Fruit fly (Drosophila melanogaster) whole organism, embryonic: Measurements from ENCODE around the gene CG31205.

Experiments used
- ATbp ChIP-seq: fragments of 200-800 bp; sonication (Bioruptor generic); optimal IDR thresholded peaks from 2 replicates; lab custom pipeline; 2017; ENCODE audit warnings: missing biosample characterization, mild to moderate bottlenecking, missing genetic modification characterization, missing genetic modification reagents
- Adf1 ChIP-seq: fragments of 200-800 bp; sonication (Bioruptor generic); IDR thresholded peaks from 2 replicates; pipeline ENCODE4 v1.3.6; 2022; ENCODE audit warnings: missing biosample characterization, missing genetic modification characterization
- Atf3 ChIP-seq: fragments of 200-800 bp; sonication (Bioruptor generic); optimal IDR thresholded peaks from 3 replicates; lab custom pipeline; 2016; ENCODE audit warnings: missing biosample characterization, missing genetic modification characterization
- B-H1 ChIP-seq: fragments of 200-800 bp; sonication (Bioruptor generic); IDR thresholded peaks from 3 replicates; pipeline ENCODE4 v1.3.6; 2022; ENCODE audit warnings: missing biosample characterization, missing genetic modification characterization
- CG10431 ChIP-seq: fragments of 200-800 bp; sonication (Bioruptor generic); optimal IDR thresholded peaks from 3 replicates; lab custom pipeline; 2018; ENCODE audit warnings: missing biosample characterization, mild to moderate bottlenecking, missing genetic modification characterization
- CG11504 ChIP-seq: fragments of 200-800 bp; sonication (Bioruptor generic); optimal IDR thresholded peaks from 3 replicates; lab custom pipeline; 2019; ENCODE audit warnings: missing biosample characterization, mild to moderate bottlenecking, missing genetic modification characterization, moderate library complexity
- CG12391 ChIP-seq: fragments of 200-800 bp; sonication (Bioruptor generic); optimal IDR thresholded peaks from 3 replicates; lab custom pipeline; 2018; ENCODE audit warnings: missing biosample characterization, mild to moderate bottlenecking, missing genetic modification characterization, moderate library complexity
- CG13296 ChIP-seq: fragments of 200-800 bp; sonication (Bioruptor generic); optimal IDR thresholded peaks from 3 replicates; lab custom pipeline; 2018; ENCODE audit warnings: missing biosample characterization, mild to moderate bottlenecking, missing genetic modification characterization
- CG14667 ChIP-seq: fragments of 200-800 bp; sonication (Bioruptor generic); IDR thresholded peaks from 2 replicates; pipeline ENCODE4 v1.3.6; 2022; ENCODE audit warnings: missing biosample characterization, missing genetic modification characterization
- CG14710 ChIP-seq: fragments of 200-800 bp; sonication (Bioruptor generic); optimal IDR thresholded peaks from 3 replicates; lab custom pipeline; 2019; ENCODE audit warnings: missing biosample characterization, mild to moderate bottlenecking, missing genetic modification characterization, moderate library complexity
- CG15514 ChIP-seq: fragments of 200-800 bp; sonication (Bioruptor generic); optimal IDR thresholded peaks from 3 replicates; lab custom pipeline; 2017; ENCODE audit warnings: missing biosample characterization, missing genetic modification characterization, mild to moderate bottlenecking, moderate library complexity, missing genetic modification reagents
- CG16813 ChIP-seq: fragments of 200-800 bp; sonication (Bioruptor generic); IDR thresholded peaks from 3 replicates; pipeline ENCODE4 v1.3.6; 2022; ENCODE audit warnings: missing biosample characterization, missing genetic modification characterization; ENCODE audit not compliant: partially characterized antibody
- CG16815 ChIP-seq: fragments of 200-800 bp; sonication (Bioruptor generic); optimal IDR thresholded peaks from 3 replicates; lab custom pipeline; 2017; ENCODE audit warnings: missing biosample characterization, mild to moderate bottlenecking, missing genetic modification characterization
- CG17186 ChIP-seq: fragments of 200-800 bp; sonication (Bioruptor generic); optimal IDR thresholded peaks from 3 replicates; lab custom pipeline; 2017; ENCODE audit warnings: missing biosample characterization, missing genetic modification reagents, missing genetic modification characterization
- CG17385 ChIP-seq: fragments of 200-800 bp; sonication (Bioruptor generic); optimal IDR thresholded peaks from 3 replicates; lab custom pipeline; 2018; ENCODE audit warnings: missing biosample characterization, mild to moderate bottlenecking, missing genetic modification characterization
- CG43689 ChIP-seq: fragments of 200-800 bp; sonication (Bioruptor generic); IDR thresholded peaks from 2 replicates; pipeline ENCODE4 v1.3.6; 2022; ENCODE audit warnings: missing biosample characterization, missing genetic modification characterization
- CG6654 ChIP-seq: fragments of 200-800 bp; sonication (Bioruptor generic); optimal IDR thresholded peaks from 2 replicates; lab custom pipeline; 2017; ENCODE audit warnings: missing biosample characterization, mild to moderate bottlenecking, missing genetic modification characterization
- CG6791 ChIP-seq: fragments of 200-800 bp; sonication (Bioruptor generic); IDR thresholded peaks from 3 replicates; pipeline ENCODE4 v1.3.6; 2022; ENCODE audit warnings: missing biosample characterization, missing genetic modification characterization; ENCODE audit not compliant: partially characterized antibody
- CG8924 ChIP-seq: fragments of 200-800 bp; optimal IDR thresholded peaks from 3 replicates; lab custom pipeline; 2019; ENCODE audit warnings: missing biosample characterization, mild to moderate bottlenecking, missing genetic modification characterization, moderate library complexity
- CG9609 ChIP-seq: fragments of 200-800 bp; sonication (Bioruptor generic); optimal IDR thresholded peaks from 3 replicates; lab custom pipeline; 2016; ENCODE audit warnings: missing biosample characterization, missing genetic modification characterization
- CHES-1-like ChIP-seq: fragments of 200-800 bp; sonication (Bioruptor generic); optimal IDR thresholded peaks from 2 replicates; lab custom pipeline; 2016; ENCODE audit warnings: missing biosample characterization, missing genetic modification characterization
- CTCF ChIP-seq: fragments of 200-800 bp; sonication (Bioruptor generic); optimal IDR thresholded peaks from 2 replicates; lab custom pipeline; 2017; ENCODE audit warnings: missing biosample characterization, mild to moderate bottlenecking, missing genetic modification characterization, moderate library complexity
- Deaf1 ChIP-seq: fragments of 200-800 bp; optimal IDR thresholded peaks from 3 replicates; lab custom pipeline; 2019; ENCODE audit warnings: missing biosample characterization, mild to moderate bottlenecking, missing genetic modification characterization, moderate library complexity
- Dll ChIP-seq: fragments of 200-800 bp; sonication (Bioruptor generic); IDR thresholded peaks from 4 replicates; pipeline ENCODE4 v1.3.6; 2022; ENCODE audit warnings: missing biosample characterization, missing genetic modification characterization; ENCODE audit not compliant: partially characterized antibody
- Doc3 ChIP-seq: fragments of 200-800 bp; sonication (Bioruptor generic); IDR thresholded peaks from 3 replicates; pipeline ENCODE4 v1.3.6; 2022; ENCODE audit warnings: missing biosample characterization, missing genetic modification characterization; ENCODE audit not compliant: partially characterized antibody
- ERR ChIP-seq: fragments of 200-800 bp; sonication (Bioruptor generic); optimal IDR thresholded peaks from 2 replicates; lab custom pipeline; 2016; ENCODE audit warnings: missing biosample characterization, missing genetic modification characterization
- HLH3B ChIP-seq: fragments of 200-800 bp; sonication (Bioruptor generic); IDR thresholded peaks from 2 replicates; pipeline ENCODE4 v1.3.6; 2022; ENCODE audit warnings: missing biosample characterization, missing genetic modification characterization
- Med ChIP-seq: fragments of 200-800 bp; sonication (Bioruptor generic); peaks from one replicate; lab custom pipeline; 2016; ENCODE audit warnings: missing biosample characterization, missing genetic modification characterization, mild to moderate bottlenecking, inconsistent platforms, moderate library complexity
- Myb ChIP-seq: fragments of 200-800 bp; sonication (Bioruptor generic); optimal IDR thresholded peaks from 2 replicates; lab custom pipeline; 2016; ENCODE audit warnings: missing biosample characterization, missing genetic modification characterization
- Sry-β ChIP-seq: fragments of 200-800 bp; sonication (Bioruptor generic); optimal IDR thresholded peaks from 2 replicates; lab custom pipeline; 2018; ENCODE audit warnings: missing biosample characterization, mild to moderate bottlenecking, missing genetic modification characterization, moderate library complexity
- Vsx1 ChIP-seq: fragments of 200-800 bp; sonication (Bioruptor generic); optimal IDR thresholded peaks from 2 replicates; lab custom pipeline; 2017; ENCODE audit warnings: missing biosample characterization, mild to moderate bottlenecking, missing genetic modification characterization, missing genetic modification reagents
- Xbp1 ChIP-seq: fragments of 200-800 bp; sonication (Bioruptor generic); optimal IDR thresholded peaks from 3 replicates; lab custom pipeline; 2016; ENCODE audit warnings: missing biosample characterization, mild to moderate bottlenecking, missing genetic modification characterization
- bigmax ChIP-seq: fragments of 200-800 bp; sonication (Bioruptor generic); optimal IDR thresholded peaks from 2 replicates; lab custom pipeline; 2018; ENCODE audit warnings: missing biosample characterization, mild to moderate bottlenecking, missing genetic modification characterization
- crc ChIP-seq: fragments of 200-800 bp; sonication (Bioruptor generic); optimal IDR thresholded peaks from 2 replicates; lab custom pipeline; 2016; ENCODE audit warnings: missing biosample characterization, missing genetic modification characterization
- croc ChIP-seq: fragments of 200-800 bp; sonication (Bioruptor generic); conservative IDR thresholded peaks from 3 replicates; pipeline ENCODE4 v1.3.6; 2022; ENCODE audit warnings: missing biosample characterization, missing genetic modification characterization
- dan ChIP-seq: fragments of 200-800 bp; sonication (Bioruptor generic); IDR thresholded peaks from 2 replicates; pipeline ENCODE4 v1.3.6; 2022; ENCODE audit warnings: missing biosample characterization, missing genetic modification characterization
- fu2 ChIP-seq: fragments of 200-800 bp; sonication (Bioruptor generic); optimal IDR thresholded peaks from 2 replicates; lab custom pipeline; 2016; ENCODE audit warnings: missing biosample characterization, missing genetic modification characterization
- hb ChIP-seq: fragments of 200-800 bp; sonication (Bioruptor generic); IDR thresholded peaks from 3 replicates; pipeline ENCODE4 v1.3.6; 2022; ENCODE audit warnings: missing biosample characterization, missing genetic modification characterization; ENCODE audit not compliant: partially characterized antibody
- her ChIP-seq: fragments of 200-800 bp; sonication (Bioruptor generic); optimal IDR thresholded peaks from 2 replicates; lab custom pipeline; 2016; ENCODE audit warnings: missing biosample characterization, missing genetic modification characterization
- jumu ChIP-seq: fragments of 200-800 bp; sonication (Bioruptor generic); optimal IDR thresholded peaks from 3 replicates; lab custom pipeline; 2016; ENCODE audit warnings: missing biosample characterization, missing genetic modification characterization
- lilli ChIP-seq: fragments of 200-800 bp; sonication (Bioruptor generic); optimal IDR thresholded peaks from 3 replicates; lab custom pipeline; 2016; ENCODE audit warnings: missing biosample characterization, missing genetic modification characterization
- lmd ChIP-seq: fragments of 200-800 bp; sonication (Bioruptor generic); IDR thresholded peaks from 2 replicates; pipeline ENCODE4 v1.3.6; 2022; ENCODE audit warnings: missing biosample characterization, missing genetic modification characterization
- nau ChIP-seq: fragments of 200-800 bp; sonication (Bioruptor generic); optimal IDR thresholded peaks from 3 replicates; lab custom pipeline; 2017; ENCODE audit warnings: missing biosample characterization, mild to moderate bottlenecking, missing genetic modification characterization, missing genetic modification reagents
- oc ChIP-seq: fragments of 200-800 bp; sonication (Bioruptor generic); optimal IDR thresholded peaks from 2 replicates; lab custom pipeline; 2018; ENCODE audit warnings: missing biosample characterization, mild to moderate bottlenecking, missing genetic modification characterization, moderate library complexity
- pho ChIP-seq: fragments of 200-800 bp; sonication (Bioruptor generic); optimal IDR thresholded peaks from 2 replicates; lab custom pipeline; 2016; ENCODE audit warnings: missing biosample characterization, missing genetic modification characterization
- schlank ChIP-seq: fragments of 200-800 bp; sonication (Bioruptor generic); optimal IDR thresholded peaks from 2 replicates; lab custom pipeline; 2018; ENCODE audit warnings: missing biosample characterization, mild to moderate bottlenecking, missing genetic modification characterization
- sens ChIP-seq: fragments of 200-800 bp; sonication (Bioruptor generic); peaks from one replicate; lab custom pipeline; 2016; ENCODE audit warnings: missing biosample characterization, missing genetic modification characterization
- shn ChIP-seq: fragments of 200-800 bp; sonication (Bioruptor generic); optimal IDR thresholded peaks from 3 replicates; lab custom pipeline; 2016; ENCODE audit warnings: missing biosample characterization, missing genetic modification characterization
- slbo ChIP-seq: fragments of 200-800 bp; sonication (Bioruptor generic); IDR thresholded peaks from 2 replicates; pipeline ENCODE4 v1.3.6; 2022; ENCODE audit warnings: missing biosample characterization, missing genetic modification characterization
- ssp ChIP-seq: fragments of 200-800 bp; sonication (Bioruptor generic); IDR thresholded peaks from 2 replicates; pipeline ENCODE4 v1.3.6; 2022; ENCODE audit warnings: missing biosample characterization, missing genetic modification characterization
- stwl ChIP-seq: fragments of 200-800 bp; sonication (Bioruptor generic); optimal IDR thresholded peaks from 3 replicates; lab custom pipeline; 2018; ENCODE audit warnings: missing biosample characterization, mild to moderate bottlenecking, missing genetic modification characterization, moderate library complexity
- unc-4 ChIP-seq: fragments of 200-800 bp; sonication (Bioruptor generic); IDR thresholded peaks from 2 replicates; pipeline ENCODE4 v1.3.6; 2022; ENCODE audit warnings: missing biosample characterization, missing genetic modification characterization; ENCODE audit not compliant: partially characterized antibody

The CG31205 gene

dm6 chr3R:20735405-20735804 is 4.0 kb downstream of the CG31205 start, which contains the start of gene Cdk2 (continued):
- TF ChIP-seq Atf3, result no peak
- TF ChIP-seq CG14667 (GFP tag; lab: Robert Waterston, UW), result no peak
- peak; percentile 10 for TF ChIP-seq CG9609 (GFP tag; lab: Kevin White, UChicago)
- TF ChIP-seq dan, result no peak
- TF ChIP-seq CG13296, result no peak
- peak; percentile 90 for TF ChIP-seq Dll
- TF ChIP-seq CG16815, result no peak
- peak; percentile 6 for TF ChIP-seq lilli (GFP tag; lab: Kevin White, UChicago)
- TF ChIP-seq Vsx1, result no peak
- TF ChIP-seq Doc3 (GFP tag; lab: Robert Waterston, UW), result peak; percentile 82
- peak; percentile 82 for TF ChIP-seq CTCF (GFP tag; lab: Kevin White, UChicago)
- peak; percentile 75 for TF ChIP-seq jumu
- TF ChIP-seq CG14710 (tag; lab: Kevin White, UChicago), result peak; percentile 41
- TF ChIP-seq CG11504 (tag; lab: Kevin White, UChicago), result peak; percentile 56
- TF ChIP-seq Sry-β, result peak; percentile 19
- peak; percentile 80 for TF ChIP-seq sens (GFP tag; lab: Kevin White, UChicago)
- TF ChIP-seq Myb (GFP tag; lab: Kevin White, UChicago), result peak; percentile 53
- peak; percentile 24 for TF ChIP-seq CG12391 (tag; lab: Kevin White, UChicago)
- TF ChIP-seq nau (GFP tag; lab: Kevin White, UChicago), result no peak
- TF ChIP-seq pho (GFP tag; lab: Kevin White, UChicago), result no peak
- peak; percentile 86 for TF ChIP-seq unc-4
- TF ChIP-seq crc (GFP tag; lab: Kevin White, UChicago), result no peak
- TF ChIP-seq CG6791 (GFP tag; lab: Robert Waterston, UW), result peak; percentile 93
- TF ChIP-seq CHES-1-like, result peak; percentile 21
- peak; percentile 67 for TF ChIP-seq bigmax (GFP tag; lab: Kevin White, UChicago)
- TF ChIP-seq CG15514 (GFP tag; lab: Kevin White, UChicago), result peak; percentile 17
- TF ChIP-seq ssp (GFP tag; lab: Robert Waterston, UW), result peak; percentile 51
- peak; percentile 89 for TF ChIP-seq hb (GFP tag; lab: Robert Waterston, UW)
- TF ChIP-seq B-H1 (GFP tag; lab: Robert Waterston, UW), result no peak
- TF ChIP-seq CG17385 (GFP tag; lab: Kevin White, UChicago), result peak; percentile 96
- peak; percentile 24 for TF ChIP-seq CG17186 (GFP tag; lab: Kevin White, UChicago)
- TF ChIP-seq CG16813, result peak; percentile 94
- peak; percentile 9 for TF ChIP-seq her (GFP tag; lab: Kevin White, UChicago)
- no peak for TF ChIP-seq CG43689 (GFP tag; lab: Robert Waterston, UW)
- no peak for TF ChIP-seq croc
- peak; percentile 87 for TF ChIP-seq stwl (tag; lab: Kevin White, UChicago)
- TF ChIP-seq Xbp1 (GFP tag; lab: Kevin White, UChicago), result peak; percentile 34
- no peak for TF ChIP-seq HLH3B (GFP tag; lab: Robert Waterston, UW)

- no peak for TF ChIP-seq lmd (GFP tag; lab: Robert Waterston, UW)
- peak; percentile 16 for TF ChIP-seq Med
Observed at dm6 chr3R:20739000-20739399, 7.6 kb downstream of the CG31205 start, which contains the start of gene CG17267. Gene CG17267, minus strand, starts transcription at chr3R:20739100.

- TF ChIP-seq ERR (GFP tag; lab: Kevin White, UChicago) (no peak), CG8924 (tag; lab: Kevin White, UChicago) (no peak), CG10431 (GFP tag; lab: Kevin White, UChicago) (no peak), slbo (no peak), fu2 (GFP tag; lab: Kevin White, UChicago) (no peak), schlank (tag; lab: Kevin White, UChicago) (no peak), CG6654 (GFP tag; lab: Kevin White, UChicago) (no peak), Adf1 (GFP tag; lab: Robert Waterston, UW) (peak; percentile 49; the same call in 1 of the 2 replicates), shn (GFP tag; lab: Kevin White, UChicago) (no peak), Deaf1 (peak; percentile 65), ATbp (GFP tag; lab: Kevin White, UChicago) (no peak), oc (tag; lab: Kevin White, UChicago) (no peak)
Observed at dm6 chr3R:20739971-20740370, 8.5 kb downstream of the CG31205 start, which contains the start of gene CG42322. Gene CG42322, plus strand, starts transcription at chr3R:20740108.
